Fruit fly (Drosophila melanogaster) whole organism, pupa: ENCODE measurements around the gene Zip89B.

Experiments used
- CG10348 ChIP-seq: fragments of 200-800 bp; sonication (Bioruptor generic); IDR thresholded peaks from 2 replicates; pipeline ENCODE4 v1.3.6; 2022; ENCODE audit warnings: missing biosample characterization, missing genetic modification characterization
- CG12605 ChIP-seq: fragments of 200-800 bp; sonication (Bioruptor generic); IDR thresholded peaks from 2 replicates; pipeline ENCODE4 v1.3.6; 2022; ENCODE audit warnings: missing biosample characterization, missing genetic modification characterization
- CG14655 ChIP-seq: fragments of 200-800 bp; sonication (Bioruptor generic); optimal IDR thresholded peaks from 3 replicates; lab custom pipeline; 2017; ENCODE audit warnings: mild to moderate bottlenecking, missing biosample characterization, missing genetic modification reagents, missing genetic modification characterization
- CG15710 ChIP-seq: fragments of 200-800 bp; sonication (Bioruptor generic); optimal IDR thresholded peaks from 2 replicates; lab custom pipeline; 2018; ENCODE audit warnings: missing biosample characterization, mild to moderate bottlenecking, missing genetic modification characterization, moderate library complexity
- CG17806 ChIP-seq: fragments of 200-800 bp; sonication (Bioruptor generic); optimal IDR thresholded peaks from 2 replicates; lab custom pipeline; 2018; ENCODE audit warnings: missing biosample characterization, mild to moderate bottlenecking, missing genetic modification characterization, moderate library complexity
- CG32121 ChIP-seq: fragments of 200-800 bp; sonication (Bioruptor generic); IDR thresholded peaks from 2 replicates; pipeline ENCODE4 v1.3.6; 2022; ENCODE audit warnings: missing biosample characterization, missing genetic modification characterization
- CG34367 ChIP-seq: fragments of 200-800 bp; sonication (Bioruptor generic); optimal IDR thresholded peaks from 2 replicates; lab custom pipeline; 2018; ENCODE audit warnings: missing biosample characterization, mild to moderate bottlenecking, missing genetic modification characterization
- CG4496 ChIP-seq: fragments of 200-800 bp; sonication (Bioruptor generic); IDR thresholded peaks from 3 replicates; pipeline ENCODE4 v1.3.6; 2022; ENCODE audit warnings: missing biosample characterization, missing genetic modification characterization
- CG8159 ChIP-seq: fragments of 200-800 bp; sonication (Bioruptor generic); optimal IDR thresholded peaks from 3 replicates; lab custom pipeline; 2018; ENCODE audit warnings: missing biosample characterization, mild to moderate bottlenecking, missing genetic modification characterization, moderate library complexity
- CG8301 ChIP-seq: fragments of 200-800 bp; sonication (Bioruptor generic); optimal IDR thresholded peaks from 2 replicates; lab custom pipeline; 2018; ENCODE audit warnings: missing biosample characterization, mild to moderate bottlenecking, missing genetic modification characterization
- CG9948 ChIP-seq: fragments of 200-800 bp; sonication (Bioruptor generic); optimal IDR thresholded peaks from 2 replicates; lab custom pipeline; 2018; ENCODE audit warnings: missing biosample characterization, mild to moderate bottlenecking, missing genetic modification characterization, moderate library complexity
- D1 ChIP-seq: fragments of 200-800 bp; sonication (Bioruptor generic); optimal IDR thresholded peaks from 2 replicates; lab custom pipeline; 2018; ENCODE audit warnings: missing biosample characterization, mild to moderate bottlenecking, missing genetic modification characterization, moderate library complexity
- EcR ChIP-seq: fragments of 200-800 bp; sonication (Bioruptor generic); optimal IDR thresholded peaks from 3 replicates; lab custom pipeline; 2019; ENCODE audit warnings: missing biosample characterization, missing genetic modification characterization, mild to moderate bottlenecking, moderate library complexity, missing genetic modification reagents
- Ets98B ChIP-seq: fragments of 200-800 bp; sonication (Bioruptor generic); IDR thresholded peaks from 2 replicates; pipeline ENCODE4 v1.3.6; 2022; ENCODE audit warnings: missing biosample characterization, missing genetic modification characterization
- Pif1A ChIP-seq: fragments of 200-800 bp; sonication (Bioruptor generic); optimal IDR thresholded peaks from 3 replicates; lab custom pipeline; 2016; ENCODE audit warnings: missing biosample characterization, missing genetic modification characterization
- Pif1B ChIP-seq: fragments of 200-800 bp; sonication (Bioruptor generic); optimal IDR thresholded peaks from 3 replicates; lab custom pipeline; 2016; ENCODE audit warnings: missing biosample characterization, missing genetic modification characterization
- Snoo ChIP-seq: fragments of 200-800 bp; sonication (Bioruptor generic); optimal IDR thresholded peaks from 3 replicates; lab custom pipeline; 2017; ENCODE audit warnings: missing biosample characterization, mild to moderate bottlenecking, missing genetic modification characterization, inconsistent platforms
- fd96Ca ChIP-seq: fragments of 200-800 bp; sonication (Bioruptor generic); IDR thresholded peaks from 3 replicates; pipeline ENCODE4 v1.3.6; 2022; ENCODE audit warnings: missing biosample characterization, missing genetic modification characterization
- gl ChIP-seq: fragments of 200-800 bp; sonication (Bioruptor generic); optimal IDR thresholded peaks from 2 replicates; lab custom pipeline; 2018; ENCODE audit warnings: missing biosample characterization, mild to moderate bottlenecking, missing genetic modification characterization
- rn ChIP-seq: fragments of 200-800 bp; sonication (Bioruptor generic); IDR thresholded peaks from 2 replicates; pipeline ENCODE4 v1.3.6; 2022; ENCODE audit warnings: missing biosample characterization, missing genetic modification characterization

The Zip89B gene

DNA sequence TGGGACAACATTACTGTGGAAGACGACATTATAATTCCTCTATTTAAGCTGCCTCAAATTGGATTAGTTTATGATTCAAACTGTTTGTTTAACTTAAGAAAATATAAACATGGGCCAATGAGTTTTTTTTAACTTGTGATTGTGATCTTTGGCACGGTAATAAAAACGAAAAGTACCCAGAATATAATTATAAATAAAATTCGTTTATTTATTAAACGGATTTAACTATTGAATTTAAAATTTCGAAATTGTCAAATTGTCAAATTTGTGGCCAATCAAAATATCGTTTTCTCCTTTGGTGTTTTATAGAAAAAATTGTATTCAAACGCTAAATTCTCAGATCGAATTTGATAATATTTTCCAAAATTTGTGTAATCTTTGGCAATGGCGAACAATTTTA lies 38.8 kb upstream of the Zip89B start, which contains the start of gene Mst89B:
TSS of gene Mst89B (plus strand) at position 301 of the 400 bp plus-strand sequence.
- TF ChIP-seq CG34367 = no peak
- no peak for TF ChIP-seq CG32121
- no peak for TF ChIP-seq CG8159
- no peak for TF ChIP-seq Pif1B (GFP tag; lab: Kevin White, UChicago)
- TF ChIP-seq CG15710 = no peak
- TF ChIP-seq CG12605 (GFP tag; lab: Robert Waterston, UW) = no peak
- no peak for TF ChIP-seq rn (GFP tag; lab: Robert Waterston, UW)
- no peak for TF ChIP-seq CG14655 (GFP tag; lab: Kevin White, UChicago)
- TF ChIP-seq, all 21 proteins: peak for 0

DNA sequence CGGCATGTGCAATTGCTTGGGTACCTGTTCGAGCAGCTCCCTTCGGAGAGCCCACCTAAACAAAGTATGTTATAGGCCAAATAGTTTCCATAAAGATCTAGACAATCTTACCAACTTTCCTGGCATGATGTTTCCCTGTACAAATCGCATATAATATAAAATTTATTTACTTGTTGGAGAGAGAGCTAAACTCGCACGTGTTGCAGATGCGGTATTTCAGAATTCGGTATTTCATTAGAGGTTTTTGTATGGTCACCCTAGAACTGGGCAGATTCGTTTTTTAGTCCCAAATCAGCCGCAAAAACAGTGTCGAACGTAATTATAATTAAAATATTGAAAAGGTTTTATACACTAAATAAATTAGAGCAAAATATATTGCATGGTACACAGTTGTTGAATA lies 33.4 kb upstream of the Zip89B start, which contains the start of the genes Mat89Ba and gish:
TSS of gene Mat89Ba (minus strand) at position 231 of the 400 bp plus-strand sequence.
TSS of gene gish (plus strand) at position 268 of the 400 bp plus-strand sequence.
- TF ChIP-seq CG9948 (tag; lab: Kevin White, UChicago) (no peak), rn (GFP tag; lab: Robert Waterston, UW) (no peak), CG8301 (tag; lab: Kevin White, UChicago) (no peak), CG8159 (no peak), CG4496 (no peak), CG12605 (GFP tag; lab: Robert Waterston, UW) (no peak), gl (tag; lab: Kevin White, UChicago) (no peak), Ets98B (GFP tag; lab: Robert Waterston, UW) (no peak), CG32121 (no peak), CG15710 (no peak), Pif1A (no peak), EcR (GFP tag; lab: Kevin White, UChicago) (no peak), CG10348 (GFP tag; lab: Robert Waterston, UW) (no peak), CG34367 (no peak), fd96Ca (GFP tag; lab: Robert Waterston, UW) (no peak)

DNA sequence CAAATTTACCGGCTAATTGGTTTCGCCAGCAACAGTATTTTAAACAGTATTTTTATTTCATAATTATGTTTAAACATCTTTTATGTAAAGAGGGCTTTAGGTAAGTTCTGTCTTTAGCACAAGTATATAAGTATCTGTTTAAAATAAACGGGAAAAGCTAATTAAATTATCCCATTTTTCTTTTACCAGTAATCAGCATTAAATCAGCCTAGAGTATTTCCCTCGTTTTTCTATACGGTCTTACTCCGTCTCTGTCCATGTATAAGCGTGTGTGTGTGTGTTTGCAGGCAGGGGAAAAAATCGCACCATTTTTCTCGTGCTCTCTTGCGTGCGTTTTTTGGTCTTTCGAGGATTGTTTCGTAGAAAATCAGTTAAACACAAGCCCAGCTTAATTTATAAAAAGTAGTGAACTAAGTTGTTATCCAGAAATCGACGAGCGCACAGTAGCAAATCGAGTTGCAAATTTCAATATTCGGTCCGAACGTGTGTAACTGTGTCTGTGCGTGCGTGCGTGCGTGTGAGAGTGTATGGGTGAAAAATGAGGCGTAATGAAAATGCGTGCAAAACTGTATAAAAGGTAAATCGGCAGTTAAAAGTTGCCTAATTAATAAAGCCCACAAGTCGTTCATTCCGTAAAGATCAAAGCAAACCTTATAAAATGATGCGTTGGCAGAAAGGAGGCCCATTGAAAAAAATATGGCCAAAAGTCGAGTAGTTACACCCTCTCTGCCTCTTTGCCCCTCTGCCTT lies 32.6 kb upstream of the Zip89B start:
- no peak for TF ChIP-seq CG4496
- no peak for TF ChIP-seq EcR (GFP tag; lab: Kevin White, UChicago)
- TF ChIP-seq CG14655 (GFP tag; lab: Kevin White, UChicago) = no peak
- no peak for TF ChIP-seq CG17806
- TF ChIP-seq CG8159 = no peak
- TF ChIP-seq rn (GFP tag; lab: Robert Waterston, UW) = no peak
- TF ChIP-seq CG32121 = no peak
- TF ChIP-seq Pif1B (GFP tag; lab: Kevin White, UChicago) = no peak
- TF ChIP-seq CG9948 (tag; lab: Kevin White, UChicago) = no peak
- no peak for TF ChIP-seq CG12605 (GFP tag; lab: Robert Waterston, UW)
- TF ChIP-seq CG15710 = no peak
- TF ChIP-seq gl (tag; lab: Kevin White, UChicago) = no peak
- TF ChIP-seq Snoo (tag; lab: Kevin White, UChicago) = no peak
- no peak for TF ChIP-seq fd96Ca (GFP tag; lab: Robert Waterston, UW)

DNA sequence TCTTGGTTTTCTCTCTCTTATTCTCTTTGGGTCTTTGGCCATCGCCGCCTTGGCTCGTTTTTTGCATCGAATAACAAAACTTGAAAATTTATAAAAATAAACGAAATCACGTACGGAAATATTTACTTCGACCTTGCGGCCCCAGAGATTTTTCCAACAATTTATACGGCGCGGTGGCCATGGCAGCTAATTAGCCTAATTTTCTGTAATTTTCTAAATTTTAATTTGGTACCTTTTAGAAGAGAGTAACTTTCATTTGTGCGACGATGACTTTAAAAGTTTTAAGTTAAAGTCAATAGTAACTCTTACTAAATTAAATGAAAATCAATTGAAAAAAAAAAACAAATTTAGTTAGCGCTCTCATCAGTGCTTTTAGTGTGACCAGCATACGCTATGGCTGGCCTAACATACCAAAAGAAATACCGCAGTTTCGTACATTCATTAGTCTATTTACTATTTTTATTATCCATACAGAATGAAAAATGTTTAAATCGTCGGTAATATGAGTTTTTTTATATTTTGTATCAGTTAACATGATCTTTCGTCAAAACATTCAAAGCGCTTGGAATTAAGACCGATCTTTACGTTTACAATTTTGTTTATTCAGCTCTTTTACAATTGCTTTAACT lies 31.9 kb upstream of the Zip89B start:
- TF ChIP-seq CG8301 (tag; lab: Kevin White, UChicago) = no peak

DNA sequence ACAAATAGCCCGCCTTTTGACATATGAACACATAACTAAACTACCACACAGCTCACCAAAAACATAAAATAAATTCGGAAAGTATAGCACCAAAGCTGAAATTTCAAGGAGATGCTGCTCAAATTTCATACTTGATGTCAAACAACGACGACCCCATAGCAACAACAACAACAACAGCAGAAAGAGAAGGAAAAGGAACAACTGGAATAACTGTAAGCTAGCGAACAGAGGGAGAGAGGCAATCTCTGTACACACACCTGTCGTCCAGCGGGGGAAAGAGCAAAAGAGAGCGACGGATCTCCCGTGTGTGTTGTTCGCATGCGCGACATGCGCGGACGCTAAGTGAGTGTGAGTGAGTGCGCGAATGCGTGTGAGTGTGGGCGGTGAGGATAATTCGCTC lies 31.0 kb upstream of the Zip89B start:
- peak; percentile 40; the same call in 1 of the 3 replicates for TF ChIP-seq fd96Ca (GFP tag; lab: Robert Waterston, UW)
- TF ChIP-seq CG14655 (GFP tag; lab: Kevin White, UChicago) = no peak
- peak; percentile 62 for TF ChIP-seq EcR (GFP tag; lab: Kevin White, UChicago)
- TF ChIP-seq CG4496 = peak; percentile 20; the same call in 1 of the 3 replicates

DNA sequence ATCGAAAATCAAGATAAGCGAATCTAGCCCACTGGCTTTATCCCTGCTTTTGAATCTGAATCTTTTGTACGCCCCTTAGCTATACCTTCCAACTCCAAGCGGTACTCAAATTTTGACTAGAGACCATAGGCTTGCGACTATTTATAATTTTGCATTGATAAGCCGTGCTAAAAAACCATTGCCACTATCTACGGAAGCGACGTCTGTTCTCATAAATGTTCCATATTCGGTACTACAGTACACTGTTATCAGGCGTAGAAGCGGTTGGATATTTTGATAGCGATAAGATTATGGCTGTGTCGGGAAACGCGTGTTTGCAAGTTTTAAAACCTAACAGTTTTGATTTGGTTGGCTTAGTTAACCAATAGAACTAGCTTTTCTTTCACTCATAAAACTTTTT lies 30.2 kb upstream of the Zip89B start:
- TF ChIP-seq CG9948 (tag; lab: Kevin White, UChicago) = no peak
- TF ChIP-seq CG8301 (tag; lab: Kevin White, UChicago) = no peak
- no peak for TF ChIP-seq Snoo (tag; lab: Kevin White, UChicago)
- no peak for TF ChIP-seq CG12605 (GFP tag; lab: Robert Waterston, UW)
- TF ChIP-seq CG8159 = no peak
- no peak for TF ChIP-seq CG14655 (GFP tag; lab: Kevin White, UChicago)
- TF ChIP-seq CG34367 = no peak
- no peak for TF ChIP-seq CG15710
- TF ChIP-seq Ets98B (GFP tag; lab: Robert Waterston, UW) = no peak
- TF ChIP-seq gl (tag; lab: Kevin White, UChicago) = no peak
- TF ChIP-seq Pif1B (GFP tag; lab: Kevin White, UChicago) = no peak
- no peak for TF ChIP-seq D1 (tag; lab: Kevin White, UChicago)
- TF ChIP-seq CG4496 = no peak
- no peak for TF ChIP-seq EcR (GFP tag; lab: Kevin White, UChicago)
- no peak for TF ChIP-seq CG17806
- TF ChIP-seq Pif1A = no peak
